Worm (Caenorhabditis elegans) whole organism, young adult: ENCODE data around the gene M03C11.6.

Experiments
- B0035.1 ChIP-seq: sonication (generic microtip); optimal IDR thresholded peaks from 2 replicates; lab custom pipeline; 2016; ENCODE audit warnings: missing genetic modification characterization, mild to moderate bottlenecking, missing compliant biosample characterization, missing genotype, missing genetic modification reagents
- C06A6.2 ChIP-seq: fragments of 200-800 bp; sonication (Bioruptor generic); conservative IDR thresholded peaks from 2 replicates; pipeline ENCODE4 v1.3.6; 2022; ENCODE audit warnings: missing genetic modification characterization, missing compliant biosample characterization
- F23B12.7 ChIP-seq: sonication (generic microtip); optimal IDR thresholded peaks from 2 replicates; lab custom pipeline; 2017; ENCODE audit warnings: missing genetic modification characterization, mild to moderate bottlenecking, missing compliant biosample characterization, antibody characterized with exemption, moderate library complexity; ENCODE audit not compliant: insufficient read depth
- T26A5.8 ChIP-seq: sonication (generic microtip); optimal IDR thresholded peaks from 2 replicates; lab custom pipeline; 2016; ENCODE audit warnings: missing genetic modification characterization, missing compliant biosample characterization
- Y56A3A.18 ChIP-seq: fragments of 200-800 bp; sonication (Bioruptor generic); IDR thresholded peaks from 2 replicates; pipeline ENCODE4 v1.3.6; 2022; ENCODE audit warnings: missing genetic modification reagents, missing genetic modification characterization, missing compliant biosample characterization
- ZK185.1 ChIP-seq: sonication (generic microtip); optimal IDR thresholded peaks from 2 replicates; lab custom pipeline; 2016; ENCODE audit warnings: mild to moderate bottlenecking, missing genetic modification characterization, missing compliant biosample characterization; ENCODE audit not compliant: poor library complexity, severe bottlenecking
- ama-1 ChIP-seq, 3 experiments: fragments of 150-350 bp in 1 of 3; sonication (generic microtip) in 2 of 3; optimal IDR thresholded peaks; 2 replicates each; lab custom pipeline; 2014 to 2018; ENCODE audit warnings: missing biosample characterization in 2 of 3, missing genetic modification characterization in 2 of 3, missing genetic modification reagents in 2 of 3
- attf-5 ChIP-seq: fragments of 200-800 bp; sonication (Bioruptor generic); optimal IDR thresholded peaks from 2 replicates; lab custom pipeline; 2018; ENCODE audit warnings: mild to moderate bottlenecking, missing genetic modification characterization, missing compliant biosample characterization
- attf-6 ChIP-seq: fragments of 200-800 bp; sonication (Bioruptor generic); IDR thresholded peaks from 2 replicates; pipeline ENCODE4 v1.3.6; 2022; ENCODE audit warnings: missing genetic modification reagents, missing genetic modification characterization, missing compliant biosample characterization
- ccch-3 ChIP-seq: fragments of 200-800 bp; sonication (Bioruptor generic); optimal IDR thresholded peaks from 2 replicates; lab custom pipeline; 2018; ENCODE audit warnings: mild to moderate bottlenecking, missing genetic modification characterization, missing compliant biosample characterization
- cebp-1 ChIP-seq, 2 experiments: fragments of 200-800 bp in 1 of 2; sonication (Bioruptor generic) in 1 of 2; sonication (generic microtip) in 1 of 2; IDR thresholded peaks in 1 of 2; optimal IDR thresholded peaks in 1 of 2; 2 replicates each; pipeline versions ENCODE4 v1.3.6 to Lab custom; 2017 to 2022; ENCODE audit warnings: missing compliant biosample characterization in 2 of 2, missing genetic modification characterization in 2 of 2, mild to moderate bottlenecking in 1 of 2, missing genetic modification reagents in 1 of 2, moderate library complexity in 1 of 2
- ceh-91 ChIP-seq: fragments of 200-800 bp; sonication (Bioruptor generic); IDR thresholded peaks from 2 replicates; pipeline ENCODE4 v1.3.6; 2022; ENCODE audit warnings: missing genetic modification reagents, missing genetic modification characterization, missing compliant biosample characterization
- dox-1 ChIP-seq: fragments of 200-800 bp; sonication (Bioruptor generic); IDR thresholded peaks from 2 replicates; pipeline ENCODE4 v1.3.6; 2022; ENCODE audit warnings: missing genetic modification reagents, missing genetic modification characterization, missing compliant biosample characterization
- dpl-1 ChIP-seq: fragments of 150-350 bp; optimal IDR thresholded peaks from 2 replicates; lab custom pipeline; 2014; ENCODE audit warnings: missing biosample characterization, missing genetic modification reagents, missing genetic modification characterization
- egl-18 ChIP-seq: fragments of 200-800 bp; sonication (Bioruptor generic); IDR thresholded peaks from 2 replicates; pipeline ENCODE4 v1.3.6; 2022; ENCODE audit warnings: missing genetic modification reagents, missing genetic modification characterization, missing compliant biosample characterization
- ekl-4 ChIP-seq: fragments of 200-800 bp; sonication (Bioruptor generic); IDR thresholded peaks from 2 replicates; pipeline ENCODE4 v1.3.6; 2022; ENCODE audit warnings: missing genetic modification reagents, missing genetic modification characterization, missing compliant biosample characterization
- lag-1 ChIP-seq: fragments of 200-800 bp; sonication (Bioruptor generic); IDR thresholded peaks from 2 replicates; pipeline ENCODE4 v1.3.6; 2022; ENCODE audit warnings: missing genetic modification reagents, missing genetic modification characterization, missing compliant biosample characterization
- lin-40 ChIP-seq: sonication (generic microtip); optimal IDR thresholded peaks from 2 replicates; lab custom pipeline; 2016; ENCODE audit warnings: missing genetic modification characterization, mild to moderate bottlenecking, missing compliant biosample characterization, missing genotype, missing genetic modification reagents
- lin-54 ChIP-seq: fragments of 200-800 bp; sonication (Bioruptor generic); optimal IDR thresholded peaks from 2 replicates; lab custom pipeline; 2018; ENCODE audit warnings: mild to moderate bottlenecking, missing genetic modification characterization, missing compliant biosample characterization
- madf-6 ChIP-seq: fragments of 200-800 bp; sonication (Bioruptor generic); IDR thresholded peaks from 2 replicates; pipeline ENCODE4 v1.3.6; 2022; ENCODE audit warnings: missing genetic modification reagents, missing genetic modification characterization, missing compliant biosample characterization
- mcd-1 ChIP-seq: fragments of 200-800 bp; sonication (Bioruptor generic); IDR thresholded peaks from 2 replicates; pipeline ENCODE4 v1.3.6; 2022; ENCODE audit warnings: missing genetic modification reagents, missing genetic modification characterization, missing compliant biosample characterization
- mes-4 ChIP-seq: sonication (generic microtip); optimal IDR thresholded peaks from 2 replicates; lab custom pipeline; 2016; ENCODE audit warnings: missing genotype, missing genetic modification characterization, missing compliant biosample characterization
- nfya-1 ChIP-seq: sonication (generic microtip); optimal IDR thresholded peaks from 2 replicates; lab custom pipeline; 2017; ENCODE audit warnings: antibody characterized with exemption, missing compliant biosample characterization, missing genetic modification characterization, borderline replicate concordance; ENCODE audit not compliant: insufficient read depth
- nhr-27 ChIP-seq: fragments of 200-800 bp; sonication (Bioruptor generic); optimal IDR thresholded peaks from 2 replicates; lab custom pipeline; 2018; ENCODE audit warnings: mild to moderate bottlenecking, missing genetic modification characterization, moderate library complexity, missing compliant biosample characterization
- nhr-80 ChIP-seq: sonication (generic microtip); optimal IDR thresholded peaks from 2 replicates; lab custom pipeline; 2016; ENCODE audit warnings: missing genetic modification characterization, missing compliant biosample characterization
- nhr-90 ChIP-seq: sonication (generic microtip); optimal IDR thresholded peaks from 2 replicates; lab custom pipeline; 2016; ENCODE audit warnings: missing genotype, mild to moderate bottlenecking, missing genetic modification characterization, missing compliant biosample characterization
- pha-4 ChIP-seq: fragments of 150-350 bp; sonication (generic microtip); optimal IDR thresholded peaks from 2 replicates; lab custom pipeline; 2014; ENCODE audit warnings: missing biosample characterization, missing genetic modification reagents, missing genetic modification characterization
- rcor-1 ChIP-seq: fragments of 200-800 bp; sonication (Bioruptor generic); IDR thresholded peaks from 2 replicates; pipeline ENCODE4 v1.3.6; 2022; ENCODE audit warnings: missing genetic modification reagents, missing genetic modification characterization, missing compliant biosample characterization
- snpc-1.1 ChIP-seq: sonication (generic microtip); optimal IDR thresholded peaks from 2 replicates; lab custom pipeline; 2017; ENCODE audit warnings: missing genetic modification characterization, mild to moderate bottlenecking, missing compliant biosample characterization, antibody characterized with exemption, moderate library complexity, missing genotype, missing genetic modification reagents; ENCODE audit not compliant: insufficient read depth
- snpc-3.4 ChIP-seq: sonication (generic microtip); optimal IDR thresholded peaks from 2 replicates; lab custom pipeline; 2017; ENCODE audit warnings: missing genetic modification characterization, mild to moderate bottlenecking, missing compliant biosample characterization, antibody characterized with exemption, moderate library complexity, missing genotype, missing genetic modification reagents
- tbx-9 ChIP-seq: sonication (generic microtip); optimal IDR thresholded peaks from 2 replicates; lab custom pipeline; 2016; ENCODE audit warnings: borderline replicate concordance, missing genetic modification characterization, inconsistent platforms, missing compliant biosample characterization
- tlf-1 ChIP-seq: fragments of 200-800 bp; sonication (Bioruptor generic); optimal IDR thresholded peaks from 2 replicates; lab custom pipeline; 2018; ENCODE audit warnings: mild to moderate bottlenecking, missing genetic modification characterization, missing compliant biosample characterization
- unc-62 ChIP-seq: fragments of 150-350 bp; optimal IDR thresholded peaks from 2 replicates; lab custom pipeline; 2014; ENCODE audit warnings: missing biosample characterization, missing genetic modification reagents, missing genetic modification characterization
- ztf-26 ChIP-seq: sonication (generic microtip); optimal IDR thresholded peaks from 2 replicates; lab custom pipeline; 2017; ENCODE audit warnings: missing genetic modification characterization, missing compliant biosample characterization

Gene M03C11.6

DNA sequence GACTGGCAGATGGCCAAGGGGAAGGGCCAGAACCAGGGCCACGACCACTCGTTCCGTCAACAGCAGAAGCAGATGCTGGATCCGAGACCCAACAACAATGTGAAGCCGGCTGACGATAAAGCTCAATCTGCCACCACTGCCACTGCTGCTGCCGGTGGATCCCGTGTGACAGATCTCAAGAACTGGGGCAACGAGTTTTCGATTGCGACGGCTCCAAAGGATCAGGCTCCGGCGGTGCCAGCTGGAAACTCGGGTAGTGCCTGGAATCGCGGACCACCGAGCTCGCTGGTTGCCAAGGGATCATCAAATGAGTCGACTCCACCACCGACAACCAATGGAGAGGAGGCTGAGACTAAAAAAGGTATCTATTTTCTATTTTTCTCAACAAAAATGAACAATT lies 40.6 kb upstream of the M03C11.6 start (continued):
- no peak for TF ChIP-seq ccch-3 (GFP tag; lab: Kevin White, UChicago)
- no peak for TF ChIP-seq C06A6.2 (GFP tag; lab: Robert Waterston, UW)
- TF ChIP-seq cebp-1 (GFP tag; IDR thresholded peaks at IDR 0.05; lab: Robert Waterston, UW): no peak
- no peak for TF ChIP-seq cebp-1 (tag; optimal IDR thresholded peaks at IDR 0.05; lab: Kevin White, UChicago)
- TF ChIP-seq nhr-27: no peak
- no peak for TF ChIP-seq pha-4 (tag; lab: Kevin White, UChicago)
- no peak for TF ChIP-seq ceh-91 (GFP tag; lab: Robert Waterston, UW)
- TF ChIP-seq dox-1 (GFP tag; lab: Robert Waterston, UW): 0 out of 2 replicates have a peak, but pooled peaks have one; percentile 15
- TF ChIP-seq unc-62 (GFP tag; lab: Kevin White, UChicago): no peak
- TF ChIP-seq nhr-90: no peak
- TF ChIP-seq, all 124 proteins: peak for 5

DNA sequence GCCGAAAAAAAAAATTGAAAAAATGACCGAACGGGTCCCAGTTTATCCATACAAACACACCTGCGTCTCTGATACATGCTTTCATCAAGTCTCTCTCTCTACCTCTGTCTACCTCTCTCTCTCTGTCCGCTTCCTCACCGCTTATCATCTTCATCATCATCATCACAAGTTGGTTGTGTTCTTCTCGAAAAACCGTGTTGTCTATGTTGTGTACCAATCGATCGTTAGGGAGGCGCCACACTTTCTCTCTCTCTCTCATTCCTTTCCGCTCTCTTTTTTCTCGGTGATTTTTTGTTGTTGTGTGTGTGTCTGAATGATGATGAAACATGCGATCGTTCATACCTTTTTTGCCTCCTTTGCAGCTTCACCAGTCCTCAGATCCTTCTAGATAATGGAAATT lies 39.8 kb upstream of the M03C11.6 start:
- TF ChIP-seq F23B12.7 (tag; lab: Kevin White, UChicago): no peak
- no peak; the same call in 1 of the 2 replicates for TF ChIP-seq cebp-1 (GFP tag; IDR thresholded peaks at IDR 0.05; lab: Robert Waterston, UW)
- TF ChIP-seq cebp-1 (tag; optimal IDR thresholded peaks at IDR 0.05; lab: Kevin White, UChicago): peak; percentile 78
- no peak for TF ChIP-seq rcor-1
- TF ChIP-seq ZK185.1 (tag; lab: Kevin White, UChicago): no peak
- no peak for TF ChIP-seq lin-54
- no peak for TF ChIP-seq T26A5.8 (tag; lab: Kevin White, UChicago)
- peak; percentile 38 for TF ChIP-seq lin-40 (tag; lab: Kevin White, UChicago)
- peak; percentile 45 for TF ChIP-seq nhr-80 (tag; lab: Kevin White, UChicago)
- TF ChIP-seq tlf-1 (GFP tag; lab: Kevin White, UChicago): no peak
- no peak for TF ChIP-seq ceh-91 (GFP tag; lab: Robert Waterston, UW)
- TF ChIP-seq tbx-9 (tag; lab: Kevin White, UChicago): no peak
- no peak for TF ChIP-seq pha-4 (tag; lab: Kevin White, UChicago)
- TF ChIP-seq snpc-1.1 (tag; lab: Kevin White, UChicago): no peak
- no peak for TF ChIP-seq ama-1 (optimal IDR thresholded peaks at IDR 0.05; lab: Kevin White, UChicago)
- peak in 1 of 2 experiments; percentile 9 for TF ChIP-seq ama-1 (GFP tag; optimal IDR thresholded peaks at IDR 0.05; lab: Kevin White, UChicago)
- no peak for TF ChIP-seq madf-6
- peak; percentile 24; the same call in 1 of the 2 replicates for TF ChIP-seq mcd-1 (GFP tag; lab: Robert Waterston, UW)
- no peak for TF ChIP-seq lag-1 (GFP tag; lab: Robert Waterston, UW)
- peak; percentile 18; the same call in 1 of the 2 replicates for TF ChIP-seq ekl-4 (GFP tag; lab: Robert Waterston, UW)
- no peak for TF ChIP-seq egl-18 (GFP tag; lab: Robert Waterston, UW)
- TF ChIP-seq Y56A3A.18 (GFP tag; lab: Robert Waterston, UW): no peak
- TF ChIP-seq unc-62 (GFP tag; lab: Kevin White, UChicago): no peak
- no peak for TF ChIP-seq mes-4 (tag; lab: Kevin White, UChicago)
- TF ChIP-seq dpl-1 (GFP tag; lab: Kevin White, UChicago): no peak
- peak; percentile 28 for TF ChIP-seq ztf-26
- no peak for TF ChIP-seq nfya-1 (tag; lab: Kevin White, UChicago)
- TF ChIP-seq attf-6 (GFP tag; lab: Robert Waterston, UW): no peak
- no peak for TF ChIP-seq snpc-3.4 (tag; lab: Kevin White, UChicago)
- TF ChIP-seq B0035.1: no peak
- TF ChIP-seq attf-5: peak; percentile 83
